Fruit fly (Drosophila melanogaster) whole organism, embryonic: ENCODE measurements around the gene CG32554.

Experiments
- Blimp-1 ChIP-seq: fragments of 200-800 bp; sonication (Bioruptor generic); optimal IDR thresholded peaks from 3 replicates; lab custom pipeline; 2018; ENCODE audit warnings: missing biosample characterization, missing genetic modification characterization, mild to moderate bottlenecking, moderate library complexity, missing genetic modification reagents
- CG10565 ChIP-seq: fragments of 200-800 bp; sonication (Bioruptor generic); optimal IDR thresholded peaks from 3 replicates; lab custom pipeline; 2016; ENCODE audit warnings: missing biosample characterization, mild to moderate bottlenecking, missing genetic modification characterization
- CG11504 ChIP-seq: fragments of 200-800 bp; sonication (Bioruptor generic); optimal IDR thresholded peaks from 3 replicates; lab custom pipeline; 2019; ENCODE audit warnings: missing biosample characterization, mild to moderate bottlenecking, missing genetic modification characterization, moderate library complexity
- CG12071 ChIP-seq: fragments of 200-800 bp; sonication (Bioruptor generic); optimal IDR thresholded peaks from 3 replicates; lab custom pipeline; 2018; ENCODE audit warnings: missing biosample characterization, mild to moderate bottlenecking, missing genetic modification characterization
- CG14441 ChIP-seq: fragments of 200-800 bp; sonication (Bioruptor generic); IDR thresholded peaks from 2 replicates; pipeline ENCODE4 v1.3.6; 2022; ENCODE audit warnings: missing biosample characterization, missing genetic modification characterization
- CG1647 ChIP-seq: fragments of 200-800 bp; sonication (Bioruptor generic); optimal IDR thresholded peaks from 3 replicates; lab custom pipeline; 2016; ENCODE audit warnings: missing biosample characterization, missing genetic modification characterization
- CG17359 ChIP-seq: fragments of 200-800 bp; sonication (Bioruptor generic); optimal IDR thresholded peaks from 3 replicates; lab custom pipeline; 2018; ENCODE audit warnings: missing biosample characterization, mild to moderate bottlenecking, missing genetic modification characterization, moderate library complexity
- CG2712 ChIP-seq: fragments of 200-800 bp; optimal IDR thresholded peaks from 3 replicates; lab custom pipeline; 2019; ENCODE audit warnings: missing biosample characterization, mild to moderate bottlenecking, missing genetic modification characterization, moderate library complexity
- CG4404 ChIP-seq: fragments of 200-800 bp; sonication (Bioruptor generic); IDR thresholded peaks from 2 replicates; pipeline ENCODE4 v1.3.6; 2022; ENCODE audit warnings: missing biosample characterization, missing genetic modification characterization
- CG4730 ChIP-seq: fragments of 200-800 bp; sonication (Bioruptor generic); IDR thresholded peaks from 2 replicates; pipeline ENCODE4 v1.3.6; 2022; ENCODE audit warnings: missing biosample characterization, missing genetic modification characterization
- CG5245 ChIP-seq: fragments of 200-800 bp; sonication (Bioruptor generic); optimal IDR thresholded peaks from 3 replicates; lab custom pipeline; 2016; ENCODE audit warnings: missing biosample characterization, missing genetic modification characterization
- CG6272 ChIP-seq: fragments of 200-800 bp; sonication (Bioruptor generic); IDR thresholded peaks from 2 replicates; pipeline ENCODE4 v1.3.6; 2022; ENCODE audit warnings: missing biosample characterization, missing genetic modification characterization
- CG6683 ChIP-seq: fragments of 200-800 bp; sonication (Bioruptor generic); optimal IDR thresholded peaks from 2 replicates; lab custom pipeline; 2017; ENCODE audit warnings: missing biosample characterization, mild to moderate bottlenecking, missing genetic modification characterization, missing genetic modification reagents
- CG7357 ChIP-seq: fragments of 200-800 bp; sonication (Bioruptor generic); IDR thresholded peaks from 3 replicates; pipeline ENCODE4 v1.3.6; 2022; ENCODE audit warnings: missing biosample characterization, missing genetic modification characterization
- CG7372 ChIP-seq: fragments of 200-800 bp; sonication (Bioruptor generic); IDR thresholded peaks from 2 replicates; pipeline ENCODE4 v1.3.6; 2022; ENCODE audit warnings: missing biosample characterization, missing genetic modification characterization
- CG7928 ChIP-seq: fragments of 200-800 bp; sonication (Bioruptor generic); optimal IDR thresholded peaks from 2 replicates; lab custom pipeline; 2017; ENCODE audit warnings: missing biosample characterization, mild to moderate bottlenecking, missing genetic modification characterization
- CG8290 ChIP-seq, 3 experiments: fragments of 200-800 bp; sonication (Bioruptor generic); optimal IDR thresholded peaks; 2 replicates each; lab custom pipeline; 2016 to 2019; ENCODE audit warnings: missing biosample characterization in 3 of 3, missing genetic modification characterization in 3 of 3, mild to moderate bottlenecking in 2 of 3, moderate library complexity in 1 of 3
- CG8478 ChIP-seq: fragments of >200 bp; optimal IDR thresholded peaks from 2 replicates; lab custom pipeline; 2018
- CG9817 ChIP-seq: fragments of 200-800 bp; sonication (Bioruptor generic); optimal IDR thresholded peaks from 2 replicates; lab custom pipeline; 2018; ENCODE audit warnings: missing biosample characterization, mild to moderate bottlenecking, missing genetic modification characterization, moderate library complexity
- Chrac-16 ChIP-seq: fragments of 200-800 bp; sonication (Bioruptor generic); optimal IDR thresholded peaks from 3 replicates; lab custom pipeline; 2016; ENCODE audit warnings: missing biosample characterization, missing genetic modification characterization
- Deaf1 ChIP-seq: fragments of 200-800 bp; optimal IDR thresholded peaks from 3 replicates; lab custom pipeline; 2019; ENCODE audit warnings: missing biosample characterization, mild to moderate bottlenecking, missing genetic modification characterization, moderate library complexity
- Dip3 ChIP-seq: fragments of 200-800 bp; sonication (Bioruptor generic); optimal IDR thresholded peaks from 3 replicates; lab custom pipeline; 2016; ENCODE audit warnings: missing biosample characterization, missing genetic modification characterization
- E2f1 ChIP-seq: fragments of 200-800 bp; sonication (Bioruptor generic); IDR thresholded peaks from 2 replicates; pipeline ENCODE4 v1.3.6; 2022; ENCODE audit warnings: missing biosample characterization, missing genetic modification characterization
- Elba2 ChIP-seq: fragments of 200-800 bp; sonication (Bioruptor generic); optimal IDR thresholded peaks from 3 replicates; lab custom pipeline; 2016; ENCODE audit warnings: missing biosample characterization, missing genetic modification characterization
- HLH4C ChIP-seq: fragments of 200-800 bp; sonication (Bioruptor generic); IDR thresholded peaks from 3 replicates; pipeline ENCODE4 v1.3.6; 2022; ENCODE audit warnings: missing biosample characterization, missing genetic modification characterization; ENCODE audit not compliant: partially characterized antibody
- HmgD ChIP-seq: fragments of 200-800 bp; sonication (Bioruptor generic); optimal IDR thresholded peaks from 3 replicates; lab custom pipeline; 2016; ENCODE audit warnings: missing biosample characterization, missing genetic modification characterization
- Neu2 ChIP-seq: fragments of 200-800 bp; sonication (Bioruptor generic); optimal IDR thresholded peaks from 3 replicates; lab custom pipeline; 2016; ENCODE audit warnings: missing biosample characterization, missing genetic modification characterization, borderline replicate concordance
- Pdp1 ChIP-seq, 2 experiments: fragments of 200-800 bp; sonication (Bioruptor generic); optimal IDR thresholded peaks; 3 replicates each; lab custom pipeline; 2016; ENCODE audit warnings: missing biosample characterization in 2 of 2, missing genetic modification characterization in 2 of 2, mild to moderate bottlenecking in 1 of 2, moderate library complexity in 1 of 2
- Scr ChIP-seq: fragments of 200-800 bp; sonication (Bioruptor generic); IDR thresholded peaks from 2 replicates; pipeline ENCODE4 v1.3.6; 2022; ENCODE audit warnings: missing biosample characterization, missing genetic modification characterization; ENCODE audit not compliant: partially characterized antibody
- Ssrp ChIP-seq: fragments of 200-800 bp; sonication (Bioruptor generic); optimal IDR thresholded peaks from 2 replicates; lab custom pipeline; 2018; ENCODE audit warnings: missing biosample characterization, mild to moderate bottlenecking, missing genetic modification characterization, moderate library complexity
- Usf ChIP-seq: fragments of 200-800 bp; sonication (Bioruptor generic); optimal IDR thresholded peaks from 2 replicates; lab custom pipeline; 2017; ENCODE audit warnings: missing genotype, missing biosample characterization, missing genetic modification characterization
- abd-A ChIP-seq: fragments of 200-800 bp; sonication (Bioruptor generic); optimal IDR thresholded peaks from 3 replicates; lab custom pipeline; 2019; ENCODE audit warnings: missing biosample characterization, mild to moderate bottlenecking, missing genetic modification characterization, moderate library complexity
- dmrt99B ChIP-seq: fragments of 200-800 bp; sonication (Bioruptor generic); optimal IDR thresholded peaks from 2 replicates; lab custom pipeline; 2018; ENCODE audit warnings: missing biosample characterization, mild to moderate bottlenecking, missing genetic modification characterization, moderate library complexity
- dpn ChIP-seq, 2 experiments: fragments of 200-800 bp; sonication (Bioruptor generic); optimal IDR thresholded peaks; 3 replicates each; lab custom pipeline; 2016; ENCODE audit warnings: missing biosample characterization in 2 of 2, missing genetic modification characterization in 2 of 2
- grn ChIP-seq: fragments of 200-800 bp; sonication (Bioruptor generic); optimal IDR thresholded peaks from 3 replicates; lab custom pipeline; 2017; ENCODE audit warnings: missing biosample characterization, missing genetic modification characterization
- gro ChIP-seq: fragments of 200-800 bp; sonication (Bioruptor generic); optimal IDR thresholded peaks from 2 replicates; lab custom pipeline; 2016; ENCODE audit warnings: missing biosample characterization, missing genetic modification characterization
- gsb ChIP-seq: fragments of 200-800 bp; sonication (Bioruptor generic); IDR thresholded peaks from 2 replicates; pipeline ENCODE4 v1.3.6; 2022; ENCODE audit warnings: missing biosample characterization, missing genetic modification characterization
- kah ChIP-seq: fragments of 200-800 bp; sonication (Bioruptor generic); optimal IDR thresholded peaks from 2 replicates; lab custom pipeline; 2018; ENCODE audit warnings: missing biosample characterization, mild to moderate bottlenecking, missing genetic modification characterization
- nerfin-1 ChIP-seq: fragments of 200-800 bp; sonication (Bioruptor generic); optimal IDR thresholded peaks from 3 replicates; lab custom pipeline; 2019; ENCODE audit warnings: missing biosample characterization, mild to moderate bottlenecking, missing genetic modification characterization, moderate library complexity
- nom ChIP-seq: fragments of 200-800 bp; sonication (Bioruptor generic); optimal IDR thresholded peaks from 2 replicates; lab custom pipeline; 2017; ENCODE audit warnings: missing biosample characterization, missing genetic modification characterization, mild to moderate bottlenecking, moderate library complexity, missing genetic modification reagents
- otp ChIP-seq: fragments of 200-800 bp; sonication (Bioruptor generic); IDR thresholded peaks from 3 replicates; pipeline ENCODE4, ENCODE4 v1.3.6; 2022; ENCODE audit warnings: missing biosample characterization, missing genetic modification characterization
- pfk ChIP-seq: fragments of 200-800 bp; sonication (Bioruptor generic); optimal IDR thresholded peaks from 2 replicates; lab custom pipeline; 2018; ENCODE audit warnings: missing biosample characterization, mild to moderate bottlenecking, missing genetic modification characterization, moderate library complexity
- sim ChIP-seq: fragments of 200-800 bp; sonication (Bioruptor generic); IDR thresholded peaks from 2 replicates; pipeline ENCODE4 v1.3.6; 2022; ENCODE audit warnings: missing biosample characterization, missing genetic modification characterization
- sr ChIP-seq: fragments of 200-800 bp; sonication (Bioruptor generic); IDR thresholded peaks from 3 replicates; pipeline ENCODE4 v1.3.6; 2022; ENCODE audit warnings: missing biosample characterization, missing genetic modification characterization
- tin ChIP-seq: fragments of 200-800 bp; sonication (Bioruptor generic); optimal IDR thresholded peaks from 3 replicates; lab custom pipeline; 2016; ENCODE audit warnings: missing biosample characterization, missing genetic modification characterization
- tx ChIP-seq: fragments of 200-800 bp; sonication (Bioruptor generic); optimal IDR thresholded peaks from 2 replicates; lab custom pipeline; 2016; ENCODE audit warnings: missing biosample characterization, missing genetic modification characterization
- unpg ChIP-seq: fragments of 200-800 bp; sonication (Bioruptor generic); optimal IDR thresholded peaks from 3 replicates; lab custom pipeline; 2018; ENCODE audit warnings: missing biosample characterization, mild to moderate bottlenecking, missing genetic modification characterization, moderate library complexity
- vvl ChIP-seq: fragments of 200-800 bp; sonication (Bioruptor generic); IDR thresholded peaks from 2 replicates; pipeline ENCODE4 v1.3.6; 2022; ENCODE audit warnings: missing biosample characterization, missing genetic modification characterization
- z ChIP-seq: fragments of 200-800 bp; sonication (Bioruptor generic); IDR thresholded peaks from 3 replicates; pipeline ENCODE4 v1.3.6; 2022; ENCODE audit warnings: missing biosample characterization, missing genetic modification characterization

The CG32554 gene

DNA sequence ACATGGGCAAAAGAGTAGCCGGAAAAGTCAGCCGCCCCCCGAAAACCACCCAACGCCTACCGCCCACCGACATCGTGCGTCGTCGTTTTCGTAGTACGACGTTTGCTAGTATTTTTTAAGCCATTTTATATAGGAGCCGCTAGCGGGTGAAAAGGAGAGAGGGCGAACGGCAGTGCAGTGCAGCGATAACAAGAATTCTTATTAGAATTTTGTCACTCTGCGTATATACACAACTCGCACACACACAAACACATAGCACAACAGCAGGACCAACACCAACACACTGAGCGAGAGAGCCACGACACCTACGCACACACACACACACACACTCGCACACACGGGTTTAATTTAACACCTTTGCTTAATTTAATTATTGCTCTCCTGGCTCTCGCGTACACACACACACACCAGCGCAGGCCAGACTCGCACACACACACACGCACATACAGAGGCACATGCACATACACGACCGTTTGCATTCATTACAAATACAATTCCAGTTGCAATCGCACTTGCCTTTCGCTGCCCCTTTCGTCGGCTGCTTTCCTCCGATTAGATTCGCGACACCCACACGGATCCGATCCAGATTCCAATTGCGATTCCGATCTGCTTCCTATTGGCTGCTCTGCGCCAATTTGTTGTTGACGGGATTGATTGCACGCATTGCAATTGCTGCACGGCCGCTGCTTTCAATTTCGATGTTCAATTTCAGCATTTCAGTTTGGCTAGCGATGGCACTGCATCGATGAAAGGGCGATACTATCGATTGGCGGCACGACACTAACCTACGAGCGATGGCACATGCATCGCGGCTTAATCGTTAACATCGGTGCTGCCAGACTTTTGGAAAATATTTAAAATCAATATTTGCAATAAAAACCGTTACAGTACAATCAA is 25.4 kb downstream of the CG32554 start, which contains the start of gene Socs16D (continued):
- no peak for TF ChIP-seq CG7372
- TF ChIP-seq CG1647 (GFP tag; lab: Kevin White, UChicago): no peak
- TF ChIP-seq CG7357 (GFP tag; lab: Robert Waterston, UW): no peak
- no peak for TF ChIP-seq Neu2 (GFP tag; lab: Kevin White, UChicago)
- no peak for TF ChIP-seq Ssrp (tag; lab: Kevin White, UChicago)
- peak; percentile 26 for TF ChIP-seq CG12071 (GFP tag; lab: Kevin White, UChicago)
- peak; percentile 43 for TF ChIP-seq CG2712 (tag; lab: Kevin White, UChicago)
- TF ChIP-seq Scr (GFP tag; lab: Robert Waterston, UW): peak; percentile 95
- TF ChIP-seq CG4404 (GFP tag; lab: Robert Waterston, UW): no peak
- TF ChIP-seq abd-A (tag; lab: Kevin White, UChicago): peak; percentile 72
- TF ChIP-seq Elba2 (GFP tag; lab: Kevin White, UChicago): peak; percentile 99
- peak; percentile 15 for TF ChIP-seq unpg (GFP tag; lab: Kevin White, UChicago)
- TF ChIP-seq otp (GFP tag; lab: Robert Waterston, UW): no peak
- peak; percentile 77 for TF ChIP-seq gro (GFP tag; lab: Kevin White, UChicago)
- TF ChIP-seq Deaf1 (tag; lab: Kevin White, UChicago): peak; percentile 86
- TF ChIP-seq HmgD (GFP tag; lab: Kevin White, UChicago): peak; percentile 42
- peak; percentile 94 for TF ChIP-seq HLH4C (GFP tag; lab: Robert Waterston, UW)
- no peak for TF ChIP-seq E2f1 (GFP tag; lab: Robert Waterston, UW)
- peak; percentile 58 for TF ChIP-seq CG8290 (GFP tag; optimal IDR thresholded peaks at IDR 0.05; lab: Kevin White, UChicago)
- peak in 1 of 2 experiments; percentile 75 for TF ChIP-seq CG8290 (tag; optimal IDR thresholded peaks at IDR 0.05; lab: Kevin White, UChicago)
- TF ChIP-seq dpn (GFP tag; optimal IDR thresholded peaks at IDR 0.05; lab: Kevin White, UChicago): peak; percentile 57 to 59
- TF ChIP-seq dmrt99B (tag; lab: Kevin White, UChicago): peak; percentile 12
- TF ChIP-seq sr (GFP tag; lab: Robert Waterston, UW): peak; percentile 59; the same call in 1 of the 3 replicates
- no peak for TF ChIP-seq CG7928 (GFP tag; lab: Kevin White, UChicago)
- no peak for TF ChIP-seq sim
- peak; percentile 39 for TF ChIP-seq pfk (GFP tag; lab: Kevin White, UChicago)
- no peak for TF ChIP-seq CG10565 (GFP tag; lab: Kevin White, UChicago)
- TF ChIP-seq CG11504 (tag; lab: Kevin White, UChicago): peak; percentile 34
- no peak for TF ChIP-seq CG6683 (GFP tag; lab: Kevin White, UChicago)
- TF ChIP-seq vvl (GFP tag; lab: Robert Waterston, UW): peak; percentile 41; the same call in 1 of the 2 replicates
- no peak for TF ChIP-seq Usf (GFP tag; lab: Kevin White, UChicago)
- TF ChIP-seq CG9817 (tag; lab: Kevin White, UChicago): peak; percentile 27
- TF ChIP-seq gsb: no peak
- TF ChIP-seq nom (GFP tag; lab: Kevin White, UChicago): peak; percentile 73
- TF ChIP-seq Blimp-1 (GFP tag; lab: Kevin White, UChicago): peak; percentile 43
- peak; percentile 17 to 61 for TF ChIP-seq Pdp1 (GFP tag; optimal IDR thresholded peaks at IDR 0.05; lab: Kevin White, UChicago)
- TF ChIP-seq CG4730: no peak
- TF ChIP-seq CG14441 (GFP tag; lab: Robert Waterston, UW): no peak
- TF ChIP-seq Dip3 (GFP tag; lab: Kevin White, UChicago): no peak
- TF ChIP-seq tx (GFP tag; lab: Kevin White, UChicago): no peak
- TF ChIP-seq CG17359 (tag; lab: Kevin White, UChicago): no peak
- TF ChIP-seq tin (GFP tag; lab: Kevin White, UChicago): no peak
- TF ChIP-seq CG5245 (GFP tag; lab: Kevin White, UChicago): no peak
- no peak for TF ChIP-seq z (GFP tag; lab: Robert Waterston, UW)
- TF ChIP-seq grn (GFP tag; lab: Kevin White, UChicago): no peak
- peak; percentile 74 for TF ChIP-seq CG6272
- no peak for TF ChIP-seq nerfin-1 (tag; lab: Kevin White, UChicago)
- peak; percentile 97 for TF ChIP-seq CG8478 (lab: Kevin White, UChicago)
- TF ChIP-seq Chrac-16: peak; percentile 20
- no peak for TF ChIP-seq kah
